Fruit fly (Drosophila melanogaster) whole organism, embryonic: ENCODE results near the gene MED25.

ENCODE experiments used
- Ada2b ChIP-seq: fragments of 200-800 bp; sonication (Bioruptor generic); IDR thresholded peaks from 2 replicates; pipeline ENCODE4 v1.3.6; 2022; ENCODE audit warnings: missing biosample characterization, missing genetic modification characterization
- CG10209 ChIP-seq: fragments of 200-800 bp; sonication (Bioruptor generic); optimal IDR thresholded peaks from 3 replicates; lab custom pipeline; 2017; ENCODE audit warnings: missing biosample characterization, mild to moderate bottlenecking, missing genetic modification characterization, missing genetic modification reagents
- CG17328 ChIP-seq: fragments of 200-800 bp; sonication (Bioruptor generic); IDR thresholded peaks from 2 replicates; pipeline ENCODE4 v1.3.6; 2022; ENCODE audit warnings: missing biosample characterization, missing genetic modification characterization
- schlank ChIP-seq: fragments of 200-800 bp; sonication (Bioruptor generic); optimal IDR thresholded peaks from 2 replicates; lab custom pipeline; 2018; ENCODE audit warnings: missing biosample characterization, mild to moderate bottlenecking, missing genetic modification characterization

Gene MED25

DNA sequence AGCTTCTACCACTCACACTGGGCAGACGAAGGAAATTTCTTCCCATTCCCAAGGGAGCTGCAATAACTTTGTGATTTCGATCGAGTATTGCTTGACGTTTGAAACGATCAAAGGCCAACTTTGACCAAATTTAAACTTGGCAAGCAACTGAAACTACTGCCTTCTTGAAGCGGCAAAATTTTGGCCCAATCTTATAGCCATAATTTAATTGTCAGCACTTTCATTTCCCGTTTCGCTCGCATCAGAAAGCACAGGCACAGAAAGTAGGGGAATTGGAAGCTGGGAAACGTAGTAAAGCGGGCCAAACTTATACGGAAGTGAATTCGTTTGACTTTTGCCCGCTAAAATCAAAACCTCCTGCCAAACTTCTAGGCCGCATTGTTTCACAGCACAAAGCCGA is 50.9 kb downstream of the MED25 start, which contains the start of gene CG4390 (continued):
- no peak for TF ChIP-seq CG17328 (GFP tag; lab: Robert Waterston, UW)
- no peak for TF ChIP-seq CG10209 (GFP tag; lab: Kevin White, UChicago)
- no peak for TF ChIP-seq schlank (tag; lab: Kevin White, UChicago)
- TF ChIP-seq Ada2b (GFP tag; lab: Robert Waterston, UW), result no peak
